Worm (Caenorhabditis elegans) whole organism, L1 larva: Measurements from ENCODE around the gene F18E3.12.

ENCODE experiments used
- Y116A8C.19 ChIP-seq: sonication (generic microtip); optimal IDR thresholded peaks from 2 replicates; lab custom pipeline; 2016; ENCODE audit warnings: missing compliant biosample characterization, missing genetic modification characterization, borderline replicate concordance
- alr-1 ChIP-seq: fragments of 200-800 bp; sonication (Bioruptor generic); optimal IDR thresholded peaks from 2 replicates; lab custom pipeline; 2018; ENCODE audit warnings: borderline replicate concordance, mild to moderate bottlenecking, missing genetic modification characterization, missing compliant biosample characterization
- ama-1 ChIP-seq: fragments of 150-350 bp; optimal IDR thresholded peaks from 2 replicates; lab custom pipeline; 2014
- ceh-63 ChIP-seq: fragments of 200-800 bp; sonication (Bioruptor generic); optimal IDR thresholded peaks from 2 replicates; lab custom pipeline; 2018; ENCODE audit warnings: mild to moderate bottlenecking, missing genetic modification characterization, missing compliant biosample characterization
- dpl-1 ChIP-seq, 3 experiments: fragments of 150-350 bp in 2 of 3; sonication (generic microtip) in 1 of 3; optimal IDR thresholded peaks; 2 replicates each; lab custom pipeline; 2014 to 2017; ENCODE audit warnings: missing biosample characterization in 3 of 3, missing genetic modification characterization in 3 of 3, missing genetic modification reagents in 3 of 3
- elt-3 ChIP-seq, 6 experiments: fragments of 150-350 bp in 1 of 6; sonication (generic microtip); optimal IDR thresholded peaks; 2 replicates each; lab custom pipeline; 2017 to 2018; ENCODE audit warnings: missing biosample characterization in 6 of 6, missing genetic modification characterization in 6 of 6, inconsistent platforms in 1 of 6
- lin-13 ChIP-seq: fragments of 150-350 bp; optimal IDR thresholded peaks from 2 replicates; lab custom pipeline; 2014; ENCODE audit warnings: missing biosample characterization, missing genetic modification reagents, missing genetic modification characterization
- lin-15B ChIP-seq: fragments of 150-350 bp; sonication (generic microtip); optimal IDR thresholded peaks from 3 replicates; lab custom pipeline; 2014; ENCODE audit warnings: missing biosample characterization, missing genetic modification characterization
- nhr-11 ChIP-seq: fragments of 150-350 bp; optimal IDR thresholded peaks from 2 replicates; lab custom pipeline; 2014; ENCODE audit warnings: missing biosample characterization, missing genetic modification characterization
- nhr-237 ChIP-seq: fragments of 150-350 bp; optimal IDR thresholded peaks from 2 replicates; lab custom pipeline; 2014; ENCODE audit warnings: missing biosample characterization, missing genetic modification characterization
- nhr-47 ChIP-seq: sonication (generic microtip); optimal IDR thresholded peaks from 2 replicates; lab custom pipeline; 2016; ENCODE audit warnings: mild to moderate bottlenecking, missing genetic modification characterization, moderate library complexity, missing compliant biosample characterization
- tbx-2 ChIP-seq: sonication (generic microtip); optimal IDR thresholded peaks from 2 replicates; lab custom pipeline; 2016; ENCODE audit warnings: missing genetic modification characterization, missing compliant biosample characterization
- unc-62 ChIP-seq: fragments of 150-350 bp; optimal IDR thresholded peaks from 2 replicates; lab custom pipeline; 2014; ENCODE audit warnings: missing biosample characterization, missing genetic modification reagents, missing genetic modification characterization
- ztf-11 ChIP-seq, 2 experiments: sonication (generic microtip); optimal IDR thresholded peaks; 2 replicates each; lab custom pipeline; 2016 to 2017; ENCODE audit warnings: missing genetic modification characterization in 2 of 2, missing biosample characterization in 1 of 2, missing compliant biosample characterization in 1 of 2

DNA sequence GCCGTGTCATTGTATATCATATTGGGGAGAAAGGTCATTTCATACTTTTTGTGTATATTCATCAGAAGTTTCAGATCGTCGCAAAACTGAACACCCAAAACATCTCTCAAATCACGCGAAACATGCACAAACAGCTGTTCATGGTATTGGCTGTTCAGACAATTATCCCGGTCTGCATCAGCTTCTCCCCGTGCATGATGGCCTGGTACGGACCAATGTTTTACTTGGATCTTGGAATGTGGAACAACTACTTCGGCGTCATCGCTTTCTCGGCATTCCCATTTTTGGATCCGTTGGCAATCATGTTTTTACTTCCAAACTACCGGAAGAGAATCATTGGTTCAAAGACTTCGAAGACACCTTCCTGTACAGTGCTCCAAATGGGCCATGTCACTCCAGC lies 11.3 kb upstream of the F18E3.12 start:
- no peak for TF ChIP-seq elt-3 (tag; optimal IDR thresholded peaks at IDR 0.05; lab: Kevin White, UChicago)
- TF ChIP-seq lin-13 (GFP tag; lab: Kevin White, UChicago) = no peak
- TF ChIP-seq dpl-1 (GFP tag; optimal IDR thresholded peaks at IDR 0.05; lab: Kevin White, UChicago) = no peak
- no peak for TF ChIP-seq nhr-11
- TF ChIP-seq alr-1 (tag; lab: Kevin White, UChicago) = no peak
- no peak for TF ChIP-seq nhr-237 (tag; lab: Kevin White, UChicago)
- no peak for TF ChIP-seq ama-1 (lab: Kevin White, UChicago)
- no peak for TF ChIP-seq Y116A8C.19 (tag; lab: Kevin White, UChicago)
- TF ChIP-seq ztf-11 (tag; optimal IDR thresholded peaks at IDR 0.05; lab: Kevin White, UChicago) = no peak
- no peak for TF ChIP-seq ceh-63
- no peak for TF ChIP-seq nhr-47
- TF ChIP-seq lin-15B (tag; lab: Kevin White, UChicago) = no peak
- TF ChIP-seq unc-62 (GFP tag; lab: Kevin White, UChicago) = no peak
- no peak for TF ChIP-seq tbx-2 (tag; lab: Kevin White, UChicago)
